Worm (Caenorhabditis elegans): ENCODE measurements around the gene unc-86.
A peak's percentile ranks its signal among the peaks of the same experiment; 100 is the strongest.

Gene unc-86

DNA sequence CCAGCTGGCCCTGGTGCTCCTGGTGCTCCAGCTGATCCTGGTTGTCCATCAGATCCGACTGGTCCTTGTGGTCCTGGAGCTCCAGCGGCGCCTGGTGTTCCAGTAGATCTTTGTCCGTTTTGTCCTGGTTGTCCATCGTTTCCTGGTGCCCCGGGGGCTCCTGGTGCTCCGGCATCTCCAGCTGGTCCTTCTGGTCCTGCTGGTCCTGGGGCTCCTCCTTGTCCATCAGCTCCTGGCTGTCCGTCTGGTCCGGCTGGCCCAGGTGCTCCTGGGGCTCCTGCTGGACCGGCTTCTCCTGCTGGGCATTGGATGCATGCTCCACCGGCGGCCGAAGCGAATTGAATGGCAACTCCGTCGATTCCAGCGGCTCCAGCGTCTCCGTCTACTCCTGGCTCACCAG, 46.5 kb upstream of the unc-86 start:
- TF ChIP-seq gei-17 (GFP tag; optimal IDR thresholded peaks at IDR 0.05): no peak
- no peak for TF ChIP-seq akir-1 (GFP tag; optimal IDR thresholded peaks at IDR 0.05)
- TF ChIP-seq unc-130 (GFP tag; optimal IDR thresholded peaks at IDR 0.05): no peak
- TF ChIP-seq dpl-1 (GFP tag; optimal IDR thresholded peaks at IDR 0.05): no peak
- TF ChIP-seq ceh-40 (GFP tag; IDR thresholded peaks at IDR 0.05): no peak
- no peak for TF ChIP-seq dpff-1 (tag; optimal IDR thresholded peaks at IDR 0.05)
- TF ChIP-seq mcd-1 (GFP tag; IDR thresholded peaks at IDR 0.05): peak; percentile 27; the same call in 1 of the 2 replicates
- no peak for TF ChIP-seq Y95B8A.8 (GFP tag; IDR thresholded peaks at IDR 0.05)
- 0 out of 2 replicates have a peak, but pooled peaks have one; percentile 23 for TF ChIP-seq dox-1 (GFP tag; IDR thresholded peaks at IDR 0.05)
- no peak for TF ChIP-seq sptf-2 (GFP tag; optimal IDR thresholded peaks at IDR 0.05)
- TF ChIP-seq attf-6 (GFP tag; IDR thresholded peaks at IDR 0.05): no peak
- no peak for TF ChIP-seq aptf-2 (GFP tag; conservative IDR thresholded peaks at IDR 0.05)
- TF ChIP-seq him-1 (tag; optimal IDR thresholded peaks at IDR 0.05): no peak
- TF ChIP-seq fkh-3 (tag; optimal IDR thresholded peaks at IDR 0.05): no peak
- TF ChIP-seq mel-28 (tag; optimal IDR thresholded peaks at IDR 0.05; ENCODE audit: borderline replicate concordance): no peak
- TF ChIP-seq F23B12.7 (tag; optimal IDR thresholded peaks at IDR 0.05; ENCODE audit: insufficient read depth): no peak
- no peak for TF ChIP-seq let-607 (tag; optimal IDR thresholded peaks at IDR 0.05)
- no peak for TF ChIP-seq rpc-1 (optimal IDR thresholded peaks at IDR 0.05)
- TF ChIP-seq rpc-1 (tag; optimal IDR thresholded peaks at IDR 0.05): no peak
- no peak for TF ChIP-seq K11D2.4 (GFP tag; IDR thresholded peaks at IDR 0.05)
- TF ChIP-seq Y56A3A.18 (GFP tag; IDR thresholded peaks at IDR 0.05): no peak
- TF ChIP-seq ama-1 (optimal IDR thresholded peaks at IDR 0.05): no peak
- no peak for TF ChIP-seq ama-1 (GFP tag; optimal IDR thresholded peaks at IDR 0.05)
- no peak for TF ChIP-seq B0261.1 (tag; optimal IDR thresholded peaks at IDR 0.05)
- no peak for TF ChIP-seq lin-40 (tag; optimal IDR thresholded peaks at IDR 0.05)
- 0 out of 2 replicates have a peak, but pooled peaks have one; percentile 9 for TF ChIP-seq nfyb-1 (GFP tag; IDR thresholded peaks at IDR 0.05)
- no peak for TF ChIP-seq nhr-90 (tag; optimal IDR thresholded peaks at IDR 0.05)
- TF ChIP-seq ztf-22 (GFP tag; optimal IDR thresholded peaks at IDR 0.05): no peak
- TF ChIP-seq F52B5.7 (tag; optimal IDR thresholded peaks at IDR 0.05): peak; percentile 44
- TF ChIP-seq madf-3 (GFP tag; IDR thresholded peaks at IDR 0.05): no peak
- no peak for TF ChIP-seq attf-5 (GFP tag; optimal IDR thresholded peaks at IDR 0.05)
- TF ChIP-seq D2030.7 (GFP tag; IDR thresholded peaks at IDR 0.05): no peak
- TF ChIP-seq F55B11.4 (tag; optimal IDR thresholded peaks at IDR 0.05; ENCODE audit: borderline replicate concordance, insufficient read depth): no peak
- no peak for TF ChIP-seq F33H1.4 (GFP tag; IDR thresholded peaks at IDR 0.05)
- TF ChIP-seq ztf-25 (GFP tag; IDR thresholded peaks at IDR 0.05): no peak
- no peak for TF ChIP-seq lin-35 (GFP tag; optimal IDR thresholded peaks at IDR 0.05)
- no peak for TF ChIP-seq athp-1 (tag; optimal IDR thresholded peaks at IDR 0.05)
- TF ChIP-seq nhr-179 (tag; optimal IDR thresholded peaks at IDR 0.05): no peak
- no peak for TF ChIP-seq B0019.2 (GFP tag; conservative IDR thresholded peaks at IDR 0.05)
- peak; percentile 97 for TF ChIP-seq egrh-3 (GFP tag; IDR thresholded peaks at IDR 0.05)
- no peak for TF ChIP-seq hlh-12 (tag; optimal IDR thresholded peaks at IDR 0.05)
- TF ChIP-seq xnd-1 (tag; optimal IDR thresholded peaks at IDR 0.05): no peak
- TF ChIP-seq ztf-3 (GFP tag; optimal IDR thresholded peaks at IDR 0.05): no peak
- no peak for TF ChIP-seq ceh-27 (GFP tag; optimal IDR thresholded peaks at IDR 0.05)
- TF ChIP-seq mxl-1 (tag; optimal IDR thresholded peaks at IDR 0.05): no peak
- no peak for TF ChIP-seq lin-26 (GFP tag; IDR thresholded peaks at IDR 0.05)
- TF ChIP-seq ets-4 (GFP tag; optimal IDR thresholded peaks at IDR 0.05): no peak
- TF ChIP-seq efl-1 (GFP tag; optimal IDR thresholded peaks at IDR 0.05): no peak
- TF ChIP-seq zfh-2 (GFP tag; conservative IDR thresholded peaks at IDR 0.05): peak; percentile 95
- TF ChIP-seq repo-1 (tag; optimal IDR thresholded peaks at IDR 0.05): no peak

Data from whole organism, young adult.